Fruit fly (Drosophila melanogaster) whole organism, wandering third instar larva: ENCODE data around the gene Ugt301D1.

Experiments used
- ey ChIP-seq: fragments of 200-800 bp; sonication (Bioruptor generic); optimal IDR thresholded peaks from 2 replicates; lab custom pipeline; 2016; ENCODE audit warnings: missing biosample characterization, missing genetic modification characterization
- usp ChIP-seq: fragments of >200 bp; optimal IDR thresholded peaks from 2 replicates; lab custom pipeline; 2017; ENCODE audit warnings: missing biosample characterization, missing genetic modification characterization

- TF ChIP-seq usp (GFP tag; lab: Kevin White, UChicago) (no peak), ey (GFP tag; lab: Kevin White, UChicago) (no peak)
These were observed 9.5 kb downstream of the Ugt301D1 start for dm6 chr2L:18518852-18519251.
